Worm (Caenorhabditis elegans) whole organism, L2 larva: ENCODE measurements around the gene cnc-9.

Source experiments
- F13H6.1 ChIP-seq: sonication (generic microtip); optimal IDR thresholded peaks from 2 replicates; lab custom pipeline; 2016; ENCODE audit warnings: missing genetic modification characterization, missing compliant biosample characterization
- blmp-1 ChIP-seq: sonication (generic microtip); optimal IDR thresholded peaks from 2 replicates; lab custom pipeline; 2017; ENCODE audit warnings: missing genetic modification characterization, mild to moderate bottlenecking, missing compliant biosample characterization, antibody characterized with exemption, moderate library complexity; ENCODE audit not compliant: insufficient read depth
- egl-27 ChIP-seq: sonication (generic microtip); optimal IDR thresholded peaks from 3 replicates; lab custom pipeline; 2017; ENCODE audit warnings: missing biosample characterization, missing genetic modification reagents, missing genetic modification characterization
- nhr-11 ChIP-seq: fragments of 150-350 bp; optimal IDR thresholded peaks from 2 replicates; lab custom pipeline; 2014; ENCODE audit warnings: missing biosample characterization, missing genetic modification characterization
- sem-4 ChIP-seq: fragments of 150-350 bp; optimal IDR thresholded peaks from 2 replicates; lab custom pipeline; 2014; ENCODE audit warnings: missing biosample characterization, missing genetic modification reagents, missing genetic modification characterization
- unc-62 ChIP-seq: fragments of 150-350 bp; optimal IDR thresholded peaks from 2 replicates; lab custom pipeline; 2014; ENCODE audit warnings: missing biosample characterization, missing genetic modification reagents, missing genetic modification characterization
- ztf-1 ChIP-seq: fragments of 200-800 bp; sonication (Bioruptor generic); conservative IDR thresholded peaks from 2 replicates; pipeline ENCODE4 v1.3.6; 2022; ENCODE audit warnings: missing genetic modification characterization, missing compliant biosample characterization

DNA sequence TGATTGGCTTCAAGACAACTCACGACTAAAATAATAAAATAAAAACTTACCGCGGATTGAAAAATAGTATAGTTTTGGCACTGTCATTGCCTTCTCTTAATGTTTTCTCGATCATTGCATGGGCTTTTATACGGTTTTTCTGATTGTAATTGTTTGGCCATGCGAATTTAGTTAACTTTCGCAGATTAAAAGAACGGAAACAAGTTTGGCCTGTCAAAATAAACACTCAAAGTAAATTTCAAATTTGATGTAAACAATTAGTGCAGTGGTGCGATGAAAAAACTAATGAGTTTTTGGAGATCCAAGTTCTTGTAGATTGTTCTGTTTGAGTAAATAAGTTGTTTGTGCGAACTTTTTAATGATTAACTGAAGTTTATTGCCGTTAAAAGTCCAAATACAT lies 793 bp downstream of the cnc-9 start, which contains the start of gene gst-41:
- TF ChIP-seq ztf-1 (GFP tag; lab: Robert Waterston, UW) = no peak
- no peak for TF ChIP-seq nhr-11
- TF ChIP-seq blmp-1 = no peak
- no peak for TF ChIP-seq sem-4 (tag; lab: Kevin White, UChicago)
- TF ChIP-seq egl-27 (tag; lab: Kevin White, UChicago) = no peak
- no peak for TF ChIP-seq F13H6.1 (tag; lab: Kevin White, UChicago)
- TF ChIP-seq unc-62 (GFP tag; lab: Kevin White, UChicago) = no peak
